Worm (Caenorhabditis elegans) whole organism, L3 larva: Measurements from ENCODE around the gene zip-9.

ENCODE experiments used
- R02D3.7 ChIP-seq: fragments of 150-350 bp; optimal IDR thresholded peaks from 2 replicates; lab custom pipeline; 2014; ENCODE audit warnings: missing biosample characterization, missing genetic modification characterization
- aly-2 ChIP-seq: fragments of 150-350 bp; optimal IDR thresholded peaks from 2 replicates; lab custom pipeline; 2014; ENCODE audit warnings: missing biosample characterization, missing genetic modification characterization
- ama-1 ChIP-seq: fragments of 150-350 bp; optimal IDR thresholded peaks from 2 replicates; lab custom pipeline; 2018
- ceh-16 ChIP-seq: sonication (generic microtip); optimal IDR thresholded peaks from 2 replicates; lab custom pipeline; 2017; ENCODE audit warnings: missing biosample characterization, missing genetic modification characterization
- ceh-82 ChIP-seq: fragments of 150-350 bp; optimal IDR thresholded peaks from 2 replicates; lab custom pipeline; 2014; ENCODE audit warnings: missing biosample characterization, missing genetic modification characterization
- egl-27 ChIP-seq: sonication (generic microtip); optimal IDR thresholded peaks from 4 replicates; lab custom pipeline; 2017; ENCODE audit warnings: missing biosample characterization, missing genetic modification reagents, missing genetic modification characterization
- egl-5 ChIP-seq: fragments of 150-350 bp; optimal IDR thresholded peaks from 2 replicates; lab custom pipeline; 2017; ENCODE audit warnings: missing biosample characterization, missing genetic modification reagents, missing genetic modification characterization, inconsistent platforms
- elt-2 ChIP-seq: sonication (generic microtip); optimal IDR thresholded peaks from 2 replicates; lab custom pipeline; 2016; ENCODE audit warnings: missing genetic modification reagents, mild to moderate bottlenecking, missing genetic modification characterization, missing compliant biosample characterization
- elt-3 ChIP-seq, 3 experiments: fragments of 150-350 bp in 1 of 3; sonication (generic microtip) in 2 of 3; optimal IDR thresholded peaks; 2 replicates in 2 of 3; 4 replicates in 1 of 3; lab custom pipeline; 2014 to 2017; ENCODE audit warnings: missing biosample characterization in 3 of 3, missing genetic modification characterization in 3 of 3
- fkh-10 ChIP-seq: sonication (generic microtip); optimal IDR thresholded peaks from 2 replicates; lab custom pipeline; 2017; ENCODE audit warnings: missing biosample characterization, missing genetic modification reagents, missing genetic modification characterization
- fos-1 ChIP-seq: fragments of 150-350 bp; optimal IDR thresholded peaks from 2 replicates; lab custom pipeline; 2014; ENCODE audit warnings: missing biosample characterization, missing genetic modification characterization
- jun-1 ChIP-seq: fragments of 150-350 bp; optimal IDR thresholded peaks from 2 replicates; lab custom pipeline; 2014; ENCODE audit warnings: missing biosample characterization, missing genetic modification reagents, missing genetic modification characterization
- lin-15B ChIP-seq: fragments of 150-350 bp; optimal IDR thresholded peaks from 2 replicates; lab custom pipeline; 2014; ENCODE audit warnings: missing biosample characterization, missing genetic modification characterization
- lin-39 ChIP-seq: fragments of 150-350 bp; optimal IDR thresholded peaks from 2 replicates; lab custom pipeline; 2018; ENCODE audit warnings: missing biosample characterization, missing genetic modification reagents, missing genetic modification characterization
- lsy-12 ChIP-seq: sonication (generic microtip); optimal IDR thresholded peaks from 2 replicates; lab custom pipeline; 2016; ENCODE audit warnings: mild to moderate bottlenecking, missing genetic modification characterization, missing compliant biosample characterization
- mdl-1 ChIP-seq: fragments of 150-350 bp; optimal IDR thresholded peaks from 2 replicates; lab custom pipeline; 2014; ENCODE audit warnings: missing biosample characterization, missing genetic modification characterization
- mml-1 ChIP-seq: fragments of 150-350 bp; sonication (generic microtip); optimal IDR thresholded peaks from 3 replicates; lab custom pipeline; 2014; ENCODE audit warnings: missing biosample characterization, missing genetic modification characterization
- nfya-1 ChIP-seq: sonication (generic microtip); optimal IDR thresholded peaks from 2 replicates; lab custom pipeline; 2017; ENCODE audit warnings: missing genetic modification characterization, mild to moderate bottlenecking, missing compliant biosample characterization, antibody characterized with exemption, moderate library complexity; ENCODE audit not compliant: insufficient read depth
- nhr-11 ChIP-seq: fragments of 150-350 bp; optimal IDR thresholded peaks from 2 replicates; lab custom pipeline; 2014; ENCODE audit warnings: missing biosample characterization, missing genetic modification characterization
- nhr-12 ChIP-seq: fragments of 150-350 bp; optimal IDR thresholded peaks from 2 replicates; lab custom pipeline; 2014; ENCODE audit warnings: missing biosample characterization, missing genetic modification characterization
- nhr-23 ChIP-seq: fragments of 150-350 bp; optimal IDR thresholded peaks from 2 replicates; lab custom pipeline; 2014; ENCODE audit warnings: missing biosample characterization, missing genetic modification reagents, missing genetic modification characterization
- nhr-25 ChIP-seq: sonication (generic microtip); optimal IDR thresholded peaks from 2 replicates; lab custom pipeline; 2017; ENCODE audit warnings: missing biosample characterization, missing genetic modification characterization
- nhr-28 ChIP-seq: fragments of 150-350 bp; optimal IDR thresholded peaks from 2 replicates; lab custom pipeline; 2014; ENCODE audit warnings: missing biosample characterization, missing genetic modification characterization
- nhr-43 ChIP-seq: sonication (generic microtip); optimal IDR thresholded peaks from 2 replicates; lab custom pipeline; 2016; ENCODE audit warnings: mild to moderate bottlenecking, missing genetic modification characterization, missing compliant biosample characterization; ENCODE audit not compliant: poor library complexity, severe bottlenecking
- nhr-67 ChIP-seq: fragments of 150-350 bp; optimal IDR thresholded peaks from 2 replicates; lab custom pipeline; 2014; ENCODE audit warnings: missing biosample characterization, missing genetic modification characterization
- nhr-77 ChIP-seq: fragments of 150-350 bp; optimal IDR thresholded peaks from 2 replicates; lab custom pipeline; 2014; ENCODE audit warnings: missing biosample characterization, missing genetic modification characterization
- pha-4 ChIP-seq: fragments of 150-350 bp; optimal IDR thresholded peaks from 2 replicates; lab custom pipeline; 2014; ENCODE audit warnings: missing biosample characterization, missing genetic modification reagents, missing genetic modification characterization
- pqm-1 ChIP-seq: fragments of 150-350 bp; optimal IDR thresholded peaks from 2 replicates; lab custom pipeline; 2017; ENCODE audit warnings: missing biosample characterization, missing genetic modification characterization, inconsistent platforms
- sea-2 ChIP-seq: fragments of 150-350 bp; sonication (generic microtip); optimal IDR thresholded peaks from 4 replicates; lab custom pipeline; 2014; ENCODE audit warnings: missing biosample characterization, missing genetic modification reagents, missing genetic modification characterization
- skn-1 ChIP-seq: fragments of 150-350 bp; optimal IDR thresholded peaks from 2 replicates; lab custom pipeline; 2014; ENCODE audit warnings: missing biosample characterization, missing genetic modification characterization
- tbx-2 ChIP-seq: sonication (generic microtip); optimal IDR thresholded peaks from 2 replicates; lab custom pipeline; 2016; ENCODE audit warnings: mild to moderate bottlenecking, missing genetic modification characterization, missing compliant biosample characterization
- unc-39 ChIP-seq: sonication (generic microtip); optimal IDR thresholded peaks from 4 replicates; lab custom pipeline; 2017; ENCODE audit warnings: missing biosample characterization, missing genetic modification characterization
- unc-62 ChIP-seq: fragments of 150-350 bp; sonication (generic microtip); optimal IDR thresholded peaks from 4 replicates; lab custom pipeline; 2014; ENCODE audit warnings: missing biosample characterization, missing genetic modification reagents, missing genetic modification characterization
- zag-1 ChIP-seq: fragments of 150-350 bp; optimal IDR thresholded peaks from 2 replicates; lab custom pipeline; 2014; ENCODE audit warnings: missing biosample characterization, missing genetic modification characterization
- ztf-4 ChIP-seq: fragments of 150-350 bp; optimal IDR thresholded peaks from 2 replicates; lab custom pipeline; 2014; ENCODE audit warnings: missing biosample characterization, missing genetic modification characterization

zip-9 gene

DNA sequence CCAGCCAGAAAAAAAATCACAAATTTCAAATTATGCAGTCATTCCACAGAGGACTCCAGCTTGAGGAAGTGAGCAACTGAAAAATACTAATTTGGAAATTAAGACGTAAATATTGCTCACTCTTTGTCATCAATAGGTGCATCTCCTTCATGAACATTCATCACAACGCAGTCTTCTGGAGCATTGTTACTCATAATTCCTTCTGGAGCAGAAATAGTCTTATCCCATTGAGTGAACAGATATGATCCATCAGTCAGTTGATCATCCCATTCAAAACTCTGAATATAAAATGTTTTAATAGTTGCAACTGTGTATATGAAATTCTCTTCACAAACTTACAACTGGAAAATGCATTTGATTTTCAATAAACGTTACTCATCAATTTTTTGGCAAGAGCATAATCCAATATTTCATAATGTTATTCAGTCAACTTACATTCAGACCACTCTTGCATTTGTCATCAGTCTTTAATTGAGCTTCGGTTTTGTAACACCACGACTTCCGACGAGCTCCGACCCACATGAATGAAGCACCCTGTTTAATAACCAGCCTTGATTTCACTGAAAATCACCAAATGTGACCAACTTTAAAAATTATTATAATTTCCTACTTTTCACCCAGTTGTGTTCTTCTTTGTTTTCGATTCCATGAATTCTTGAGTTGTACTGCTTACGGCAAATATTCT lies 11.4 kb downstream of the zip-9 start:
- no peak for TF ChIP-seq nhr-67 (tag; lab: Kevin White, UChicago)
- no peak for TF ChIP-seq unc-62 (GFP tag; lab: Kevin White, UChicago)
- TF ChIP-seq tbx-2: peak; percentile 22
- no peak for TF ChIP-seq egl-5
- TF ChIP-seq nfya-1 (tag; lab: Kevin White, UChicago): no peak
- TF ChIP-seq elt-2 (tag; lab: Kevin White, UChicago): no peak
- TF ChIP-seq ama-1 (lab: Kevin White, UChicago): peak; percentile 83
- no peak for TF ChIP-seq sea-2
- peak; percentile 43 for TF ChIP-seq nhr-25 (tag; lab: Kevin White, UChicago)
- TF ChIP-seq pha-4 (tag; lab: Kevin White, UChicago): peak; percentile 16
- TF ChIP-seq nhr-23: no peak
- no peak for TF ChIP-seq egl-27 (tag; lab: Kevin White, UChicago)
- TF ChIP-seq lin-15B: no peak
- TF ChIP-seq fos-1: no peak
- TF ChIP-seq nhr-77 (tag; lab: Kevin White, UChicago): no peak
- no peak for TF ChIP-seq zag-1 (tag; lab: Kevin White, UChicago)
- TF ChIP-seq lsy-12 (tag; lab: Kevin White, UChicago): peak; percentile 36
- no peak for TF ChIP-seq jun-1 (tag; lab: Kevin White, UChicago)
- TF ChIP-seq nhr-28 (tag; lab: Kevin White, UChicago): no peak
- TF ChIP-seq unc-39 (tag; lab: Kevin White, UChicago): no peak
- no peak for TF ChIP-seq nhr-12 (tag; lab: Kevin White, UChicago)
- no peak for TF ChIP-seq elt-3 (tag; optimal IDR thresholded peaks at IDR 0.05; lab: Kevin White, UChicago)
- TF ChIP-seq fkh-10 (GFP tag; lab: Kevin White, UChicago): no peak
- no peak for TF ChIP-seq mdl-1 (tag; lab: Kevin White, UChicago)
- peak; percentile 13 for TF ChIP-seq ztf-4
- no peak for TF ChIP-seq ceh-16 (tag; lab: Kevin White, UChicago)
- TF ChIP-seq aly-2: no peak
- no peak for TF ChIP-seq skn-1 (tag; lab: Kevin White, UChicago)
- TF ChIP-seq lin-39 (tag; lab: Kevin White, UChicago): no peak
- TF ChIP-seq mml-1: no peak
- TF ChIP-seq nhr-43 (tag; lab: Kevin White, UChicago): peak; percentile 8
- TF ChIP-seq ceh-82: no peak

DNA sequence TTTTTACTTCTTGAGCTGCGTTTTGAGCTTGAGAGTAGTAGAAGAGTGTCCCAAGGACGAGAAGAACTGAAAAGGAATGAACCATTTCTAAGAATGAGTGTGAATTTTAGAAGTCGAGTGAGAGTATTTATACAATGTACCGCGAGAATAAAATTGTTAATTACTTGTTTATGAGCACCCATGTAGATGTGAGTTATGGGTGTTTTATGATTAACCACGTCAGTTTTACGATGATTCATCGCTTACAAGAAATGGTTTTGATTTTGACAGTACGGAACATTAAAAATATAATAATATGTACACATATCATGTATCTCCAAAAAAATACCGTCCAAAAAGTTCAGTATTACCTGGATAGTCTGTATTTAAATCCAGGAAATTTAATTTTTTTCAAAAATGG lies 12.1 kb downstream of the zip-9 start, which contains the start of gene clec-221:
clec-221 (minus strand) TSS at position 101 of the 400 bp plus-strand sequence.
- no peak for TF ChIP-seq nhr-43 (tag; lab: Kevin White, UChicago)
- no peak for TF ChIP-seq unc-62 (GFP tag; lab: Kevin White, UChicago)
- no peak for TF ChIP-seq R02D3.7 (tag; lab: Kevin White, UChicago)
- no peak for TF ChIP-seq nhr-23
- TF ChIP-seq unc-39 (tag; lab: Kevin White, UChicago): no peak
- TF ChIP-seq nhr-11: no peak
- TF ChIP-seq tbx-2: no peak
- TF ChIP-seq pha-4 (tag; lab: Kevin White, UChicago): no peak
- TF ChIP-seq, all 47 proteins: peak for 0

ce11 chrV:10954832-10955231 lies 12.6 kb downstream of the zip-9 start, which contains the start of gene F17C11.6:
F17C11.6 (plus strand) TSS chrV:10955121.
- TF ChIP-seq elt-2 (tag; lab: Kevin White, UChicago) (peak; percentile 70), pqm-1 (peak; percentile 82), R02D3.7 (tag; lab: Kevin White, UChicago) (no peak)

ce11 chrV:10955681-10956476 lies 13.6 kb downstream of the zip-9 start, which contains the start of gene F17C11.13:
F17C11.13 (plus strand) TSS chrV:10955923.
- TF ChIP-seq elt-2 (tag; lab: Kevin White, UChicago) (peak; percentile 59), nfya-1 (tag; lab: Kevin White, UChicago) (no peak), R02D3.7 (tag; lab: Kevin White, UChicago) (no peak), pqm-1 (peak; percentile 32)
